Fruit fly (Drosophila melanogaster): ENCODE data around the gene Sol1.

DNA sequence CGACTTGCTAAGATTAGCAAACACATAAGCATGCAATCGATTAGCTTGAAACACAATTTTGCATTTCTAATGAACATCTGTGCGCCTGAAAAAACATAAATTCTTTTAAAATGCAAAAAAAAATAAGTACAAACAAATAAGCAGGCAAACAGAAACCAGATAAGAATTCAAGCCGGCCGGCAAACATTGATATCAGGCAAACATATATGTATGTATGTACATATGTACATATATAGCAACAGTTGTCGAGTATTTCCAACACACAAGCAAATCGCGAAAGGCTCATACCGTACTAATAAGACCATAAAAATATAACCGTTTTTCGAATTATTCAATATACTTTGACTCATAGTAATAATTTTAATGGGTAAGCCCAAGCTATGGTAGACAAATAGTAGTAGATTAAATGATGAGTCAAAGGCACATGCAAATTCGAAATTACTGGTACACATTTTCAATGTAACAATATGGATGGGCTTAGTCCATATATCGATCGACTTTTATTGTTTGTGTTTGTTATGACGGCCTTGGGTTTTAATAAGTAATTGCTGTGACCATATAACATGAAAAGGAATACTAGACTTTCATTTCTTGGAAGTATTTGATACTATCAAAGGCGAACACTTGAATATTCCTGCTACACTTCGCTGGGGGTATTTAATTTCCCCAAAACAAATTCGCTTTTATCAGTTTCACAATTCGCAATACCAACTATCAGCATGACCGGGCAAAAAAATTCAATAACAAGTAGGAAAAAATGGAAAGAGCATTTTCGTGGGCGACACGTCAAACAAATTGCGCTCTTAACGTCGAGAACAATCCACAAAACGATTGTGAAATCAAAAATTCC, 16.0 kb upstream of the Sol1 start:
- TF ChIP-seq psq (optimal IDR thresholded peaks at IDR 0.05): no peak
- TF ChIP-seq CG8478 (optimal IDR thresholded peaks at IDR 0.05): no peak
